Worm (Caenorhabditis elegans) whole organism, L4/young adult: Measurements from ENCODE around the gene T13F3.6.

Experiments
- W03F9.2 ChIP-seq: fragments of 150-350 bp; optimal IDR thresholded peaks from 2 replicates; lab custom pipeline; 2014; ENCODE audit warnings: missing biosample characterization, missing genetic modification characterization
- dao-5 ChIP-seq: sonication (generic microtip); optimal IDR thresholded peaks from 2 replicates; lab custom pipeline; 2016; ENCODE audit warnings: missing genotype, missing genetic modification characterization, moderate library complexity, missing compliant biosample characterization
- him-1 ChIP-seq: sonication (generic microtip); optimal IDR thresholded peaks from 2 replicates; lab custom pipeline; 2016; ENCODE audit warnings: missing genotype, missing genetic modification reagents, missing genetic modification characterization, missing compliant biosample characterization

ce11 chrV:16300276-16300675 is 29.3 kb upstream of the T13F3.6 start, which contains the start of gene srbc-82:
- TF ChIP-seq W03F9.2 (tag; lab: Kevin White, UChicago): no peak
- no peak for TF ChIP-seq dao-5 (tag; lab: Kevin White, UChicago)
- no peak for TF ChIP-seq him-1 (tag; lab: Kevin White, UChicago)
